Worm (Caenorhabditis elegans): ENCODE measurements around the gene ula-1.
A peak's percentile ranks its signal among the peaks of the same experiment; 100 is the strongest.

Gene ula-1

ce11 chrIII:4875663-4876062, 44.5 kb downstream of the ula-1 start:
- no peak for TF ChIP-seq T26A5.8 (tag; optimal IDR thresholded peaks at IDR 0.05)
- TF ChIP-seq Y67H2A.10 (GFP tag; conservative IDR thresholded peaks at IDR 0.05): no peak
- no peak for TF ChIP-seq tbp1 (GFP tag; optimal IDR thresholded peaks at IDR 0.05)
- TF ChIP-seq lin-35 (GFP tag; optimal IDR thresholded peaks at IDR 0.05): peak in 1 of 3 experiments; percentile 61
- TF ChIP-seq xnd-1 (tag; optimal IDR thresholded peaks at IDR 0.05): no peak
- TF ChIP-seq ztf-3 (GFP tag; optimal IDR thresholded peaks at IDR 0.05): no peak
- no peak for TF ChIP-seq hmg-1.2 (GFP tag; IDR thresholded peaks at IDR 0.05)

ce11 chrIII:4874671-4875070, 45.5 kb downstream of the ula-1 start, which contains the start of gene C35D10.12:
Gene C35D10.12, minus strand, starts transcription at chrIII:4874771.
- no peak for TF ChIP-seq ceh-58 (GFP tag; IDR thresholded peaks at IDR 0.05)
- no peak for TF ChIP-seq hrde-1 (tag; optimal IDR thresholded peaks at IDR 0.05; ENCODE audit: borderline replicate concordance)
- no peak for TF ChIP-seq lsl-1 (GFP tag; optimal IDR thresholded peaks at IDR 0.05)
- TF ChIP-seq ceh-100 (GFP tag; IDR thresholded peaks at IDR 0.05): no peak
- no peak for TF ChIP-seq lin-40 (tag; optimal IDR thresholded peaks at IDR 0.05)
- no peak for TF ChIP-seq B0019.2 (GFP tag; conservative IDR thresholded peaks at IDR 0.05)
- TF ChIP-seq Y79H2A.3 (GFP tag; conservative IDR thresholded peaks at IDR 0.05): no peak
- TF ChIP-seq snpc-1.1 (tag; optimal IDR thresholded peaks at IDR 0.05; ENCODE audit: insufficient read depth): no peak
- no peak for TF ChIP-seq madf-6 (GFP tag; IDR thresholded peaks at IDR 0.05)

- no peak for TF ChIP-seq ets-4 (GFP tag; optimal IDR thresholded peaks at IDR 0.05)
- TF ChIP-seq Y95B8A.8 (GFP tag; IDR thresholded peaks at IDR 0.05): no peak
- TF ChIP-seq C17E4.6 (GFP tag; IDR thresholded peaks at IDR 0.05): no peak
- no peak for TF ChIP-seq bed-2 (GFP tag; IDR thresholded peaks at IDR 0.05)
- no peak for TF ChIP-seq D2030.7 (GFP tag; IDR thresholded peaks at IDR 0.05)
- TF ChIP-seq nfya-1 (tag; optimal IDR thresholded peaks at IDR 0.05; ENCODE audit: borderline replicate concordance, insufficient read depth): no peak
Measured at ce11 chrIII:4873395-4873794, 46.7 kb downstream of the ula-1 start.

- TF ChIP-seq attf-6 (GFP tag; IDR thresholded peaks at IDR 0.05) (no peak), K11D2.4 (GFP tag; IDR thresholded peaks at IDR 0.05) (no peak), nfyb-1 (GFP tag; IDR thresholded peaks at IDR 0.05) (no peak)
Measured at ce11 chrIII:4870478-4870877, 49.6 kb downstream of the ula-1 start, which contains the start of gene gipc-1. Gene gipc-1, plus strand, starts transcription at chrIII:4870778.

ce11 chrIII:4868643-4869042, 51.5 kb downstream of the ula-1 start, which contains the start of the genes msd-4 and C35D10.3:
Gene msd-4, minus strand, starts transcription at chrIII:4868743.
Gene C35D10.3, plus strand, starts transcription at chrIII:4868921.
- no peak for TF ChIP-seq somi-1 (GFP tag; optimal IDR thresholded peaks at IDR 0.05)
- TF ChIP-seq bed-1 (GFP tag; IDR thresholded peaks at IDR 0.05): no peak
- TF ChIP-seq madf-10 (tag; optimal IDR thresholded peaks at IDR 0.05): no peak
- TF ChIP-seq rec-8 (tag; optimal IDR thresholded peaks at IDR 0.05): no peak
- no peak for TF ChIP-seq bed-2 (GFP tag; IDR thresholded peaks at IDR 0.05)
- TF ChIP-seq ama-1 (optimal IDR thresholded peaks at IDR 0.05): no peak
- no peak for TF ChIP-seq ama-1 (GFP tag; optimal IDR thresholded peaks at IDR 0.05)
- TF ChIP-seq ceh-91 (GFP tag; IDR thresholded peaks at IDR 0.05): no peak
- TF ChIP-seq B0261.1 (tag; optimal IDR thresholded peaks at IDR 0.05): no peak
- TF ChIP-seq F55B11.4 (tag; optimal IDR thresholded peaks at IDR 0.05; ENCODE audit: borderline replicate concordance, insufficient read depth): no peak
- no peak for TF ChIP-seq hlh-12 (tag; optimal IDR thresholded peaks at IDR 0.05)
- TF ChIP-seq ceh-58 (GFP tag; IDR thresholded peaks at IDR 0.05): no peak
- no peak for TF ChIP-seq fkh-3 (tag; optimal IDR thresholded peaks at IDR 0.05)
- no peak for TF ChIP-seq Y79H2A.3 (GFP tag; conservative IDR thresholded peaks at IDR 0.05)

All from whole organism, young adult.